Worm (Caenorhabditis elegans) whole organism, young adult: ENCODE results near the gene F57C2.4.

Experiments
- B0035.1 ChIP-seq: sonication (generic microtip); optimal IDR thresholded peaks from 2 replicates; lab custom pipeline; 2016; ENCODE audit warnings: missing genetic modification characterization, mild to moderate bottlenecking, missing compliant biosample characterization, missing genotype, missing genetic modification reagents
- C17E4.6 ChIP-seq: fragments of 200-800 bp; sonication (Bioruptor generic); IDR thresholded peaks from 2 replicates; pipeline ENCODE4 v1.3.6; 2022; ENCODE audit warnings: missing genetic modification reagents, missing genetic modification characterization, missing compliant biosample characterization
- F10E7.11 ChIP-seq: sonication (generic microtip); optimal IDR thresholded peaks from 2 replicates; lab custom pipeline; 2017; ENCODE audit warnings: mild to moderate bottlenecking, missing genetic modification characterization, moderate library complexity, missing compliant biosample characterization
- F57C9.4 ChIP-seq: sonication (generic microtip); optimal IDR thresholded peaks from 2 replicates; lab custom pipeline; 2017; ENCODE audit warnings: mild to moderate bottlenecking, missing genetic modification characterization, missing compliant biosample characterization
- Y53F4B.3 ChIP-seq: fragments of 200-800 bp; sonication (Bioruptor generic); IDR thresholded peaks from 2 replicates; pipeline ENCODE4 v1.3.6; 2022; ENCODE audit warnings: missing genetic modification reagents, missing genetic modification characterization, missing compliant biosample characterization
- Y79H2A.3 ChIP-seq: fragments of 200-800 bp; sonication (Bioruptor generic); conservative IDR thresholded peaks from 2 replicates; pipeline ENCODE4 v1.3.6; 2022; ENCODE audit warnings: missing genetic modification reagents, missing genetic modification characterization, missing compliant biosample characterization
- ZK185.1 ChIP-seq: sonication (generic microtip); optimal IDR thresholded peaks from 2 replicates; lab custom pipeline; 2016; ENCODE audit warnings: mild to moderate bottlenecking, missing genetic modification characterization, missing compliant biosample characterization; ENCODE audit not compliant: poor library complexity, severe bottlenecking
- aptf-3 ChIP-seq: fragments of 200-800 bp; sonication (Bioruptor generic); IDR thresholded peaks from 2 replicates; pipeline ENCODE4 v1.3.6; 2022; ENCODE audit warnings: missing genetic modification characterization, missing compliant biosample characterization
- attf-5 ChIP-seq: fragments of 200-800 bp; sonication (Bioruptor generic); optimal IDR thresholded peaks from 2 replicates; lab custom pipeline; 2018; ENCODE audit warnings: mild to moderate bottlenecking, missing genetic modification characterization, missing compliant biosample characterization
- attf-6 ChIP-seq: fragments of 200-800 bp; sonication (Bioruptor generic); IDR thresholded peaks from 2 replicates; pipeline ENCODE4 v1.3.6; 2022; ENCODE audit warnings: missing genetic modification reagents, missing genetic modification characterization, missing compliant biosample characterization
- ccch-3 ChIP-seq: fragments of 200-800 bp; sonication (Bioruptor generic); optimal IDR thresholded peaks from 2 replicates; lab custom pipeline; 2018; ENCODE audit warnings: mild to moderate bottlenecking, missing genetic modification characterization, missing compliant biosample characterization
- cebp-1 ChIP-seq, 2 experiments: fragments of 200-800 bp in 1 of 2; sonication (Bioruptor generic) in 1 of 2; sonication (generic microtip) in 1 of 2; IDR thresholded peaks in 1 of 2; optimal IDR thresholded peaks in 1 of 2; 2 replicates each; pipeline versions ENCODE4 v1.3.6 to Lab custom; 2017 to 2022; ENCODE audit warnings: missing compliant biosample characterization in 2 of 2, missing genetic modification characterization in 2 of 2, mild to moderate bottlenecking in 1 of 2, missing genetic modification reagents in 1 of 2, moderate library complexity in 1 of 2
- ceh-40 ChIP-seq: fragments of 200-800 bp; sonication (Bioruptor generic); IDR thresholded peaks from 2 replicates; pipeline ENCODE4 v1.3.6; 2022; ENCODE audit warnings: missing genetic modification characterization, missing compliant biosample characterization
- ceh-91 ChIP-seq: fragments of 200-800 bp; sonication (Bioruptor generic); IDR thresholded peaks from 2 replicates; pipeline ENCODE4 v1.3.6; 2022; ENCODE audit warnings: missing genetic modification reagents, missing genetic modification characterization, missing compliant biosample characterization
- dpl-1 ChIP-seq: fragments of 150-350 bp; optimal IDR thresholded peaks from 2 replicates; lab custom pipeline; 2014; ENCODE audit warnings: missing biosample characterization, missing genetic modification reagents, missing genetic modification characterization
- egl-18 ChIP-seq: fragments of 200-800 bp; sonication (Bioruptor generic); IDR thresholded peaks from 2 replicates; pipeline ENCODE4 v1.3.6; 2022; ENCODE audit warnings: missing genetic modification reagents, missing genetic modification characterization, missing compliant biosample characterization
- ekl-4 ChIP-seq: fragments of 200-800 bp; sonication (Bioruptor generic); IDR thresholded peaks from 2 replicates; pipeline ENCODE4 v1.3.6; 2022; ENCODE audit warnings: missing genetic modification reagents, missing genetic modification characterization, missing compliant biosample characterization
- gei-17 ChIP-seq: fragments of 200-800 bp; sonication (Bioruptor generic); optimal IDR thresholded peaks from 2 replicates; lab custom pipeline; 2018; ENCODE audit warnings: mild to moderate bottlenecking, missing genetic modification characterization, missing compliant biosample characterization
- him-1 ChIP-seq: sonication (generic microtip); optimal IDR thresholded peaks from 2 replicates; lab custom pipeline; 2016; ENCODE audit warnings: missing genotype, missing genetic modification reagents, missing genetic modification characterization, missing compliant biosample characterization
- hmg-1.2 ChIP-seq: fragments of 200-800 bp; sonication (Bioruptor generic); IDR thresholded peaks from 2 replicates; pipeline ENCODE4 v1.3.6; 2022; ENCODE audit warnings: missing genetic modification reagents, missing genetic modification characterization, missing compliant biosample characterization
- hmg-20 ChIP-seq: fragments of 200-800 bp; sonication (Bioruptor generic); IDR thresholded peaks from 2 replicates; pipeline ENCODE4 v1.3.6; 2022; ENCODE audit warnings: missing genetic modification reagents, missing genetic modification characterization, missing compliant biosample characterization
- hrde-1 ChIP-seq: sonication (generic microtip); optimal IDR thresholded peaks from 2 replicates; lab custom pipeline; 2016; ENCODE audit warnings: missing genetic modification characterization, mild to moderate bottlenecking, missing compliant biosample characterization, moderate library complexity, missing genotype, missing genetic modification reagents, borderline replicate concordance
- hsf-1 ChIP-seq: fragments of 200-800 bp; sonication (Bioruptor generic); IDR thresholded peaks from 2 replicates; pipeline ENCODE4 v1.3.6; 2022; ENCODE audit warnings: missing genetic modification reagents, missing genetic modification characterization, missing compliant biosample characterization
- lag-1 ChIP-seq: fragments of 200-800 bp; sonication (Bioruptor generic); IDR thresholded peaks from 2 replicates; pipeline ENCODE4 v1.3.6; 2022; ENCODE audit warnings: missing genetic modification reagents, missing genetic modification characterization, missing compliant biosample characterization
- let-607 ChIP-seq, 2 experiments: fragments of 200-800 bp in 1 of 2; sonication (Bioruptor generic) in 1 of 2; sonication (generic microtip) in 1 of 2; optimal IDR thresholded peaks; 2 replicates each; lab custom pipeline; 2016 to 2018; ENCODE audit warnings: mild to moderate bottlenecking in 2 of 2, missing compliant biosample characterization in 2 of 2, missing genetic modification characterization in 2 of 2, moderate library complexity in 2 of 2, missing genotype in 1 of 2
- lin-26 ChIP-seq: fragments of 200-800 bp; sonication (Bioruptor generic); IDR thresholded peaks from 2 replicates; pipeline ENCODE4 v1.3.6; 2022; ENCODE audit warnings: missing genetic modification reagents, missing genetic modification characterization, missing compliant biosample characterization
- lin-35 ChIP-seq, 3 experiments: fragments of 150-350 bp in 2 of 3; sonication (generic microtip) in 1 of 3; optimal IDR thresholded peaks; 2 replicates each; lab custom pipeline; 2014 to 2018; ENCODE audit warnings: missing biosample characterization in 3 of 3, missing genetic modification characterization in 3 of 3, missing genetic modification reagents in 3 of 3
- lin-40 ChIP-seq: sonication (generic microtip); optimal IDR thresholded peaks from 2 replicates; lab custom pipeline; 2016; ENCODE audit warnings: missing genetic modification characterization, mild to moderate bottlenecking, missing compliant biosample characterization, missing genotype, missing genetic modification reagents
- lsy-27 ChIP-seq: sonication (generic microtip); optimal IDR thresholded peaks from 2 replicates; lab custom pipeline; 2017; ENCODE audit warnings: missing genetic modification characterization, mild to moderate bottlenecking, missing compliant biosample characterization, antibody characterized with exemption, missing genotype, borderline replicate concordance; ENCODE audit not compliant: insufficient read depth
- madf-3 ChIP-seq: fragments of 200-800 bp; sonication (Bioruptor generic); IDR thresholded peaks from 2 replicates; pipeline ENCODE4 v1.3.6; 2022; ENCODE audit warnings: missing genetic modification reagents, missing genetic modification characterization, missing compliant biosample characterization
- madf-8 ChIP-seq: fragments of 200-800 bp; sonication (Bioruptor generic); conservative IDR thresholded peaks from 2 replicates; pipeline ENCODE4 v1.3.6; 2022; ENCODE audit warnings: missing genetic modification reagents, missing genetic modification characterization, missing compliant biosample characterization
- mcd-1 ChIP-seq: fragments of 200-800 bp; sonication (Bioruptor generic); IDR thresholded peaks from 2 replicates; pipeline ENCODE4 v1.3.6; 2022; ENCODE audit warnings: missing genetic modification reagents, missing genetic modification characterization, missing compliant biosample characterization
- mxl-1 ChIP-seq: sonication (generic microtip); optimal IDR thresholded peaks from 2 replicates; lab custom pipeline; 2016; ENCODE audit warnings: missing genetic modification characterization, missing compliant biosample characterization
- nfya-1 ChIP-seq: sonication (generic microtip); optimal IDR thresholded peaks from 2 replicates; lab custom pipeline; 2017; ENCODE audit warnings: antibody characterized with exemption, missing compliant biosample characterization, missing genetic modification characterization, borderline replicate concordance; ENCODE audit not compliant: insufficient read depth
- nfya-2 ChIP-seq: fragments of 200-800 bp; sonication (Bioruptor generic); IDR thresholded peaks from 2 replicates; pipeline ENCODE4 v1.3.6; 2022; ENCODE audit warnings: missing genetic modification reagents, missing genetic modification characterization, missing compliant biosample characterization
- nfyb-1 ChIP-seq: fragments of 200-800 bp; sonication (Bioruptor generic); IDR thresholded peaks from 2 replicates; pipeline ENCODE4 v1.3.6; 2022; ENCODE audit warnings: missing genetic modification reagents, missing genetic modification characterization, missing compliant biosample characterization
- rcor-1 ChIP-seq: fragments of 200-800 bp; sonication (Bioruptor generic); IDR thresholded peaks from 2 replicates; pipeline ENCODE4 v1.3.6; 2022; ENCODE audit warnings: missing genetic modification reagents, missing genetic modification characterization, missing compliant biosample characterization
- rec-8 ChIP-seq, 2 experiments: sonication (generic microtip); optimal IDR thresholded peaks; 2 replicates each; lab custom pipeline; 2016; ENCODE audit warnings: mild to moderate bottlenecking in 2 of 2, missing genetic modification characterization in 2 of 2, missing genetic modification reagents in 2 of 2, missing genotype in 2 of 2, missing biosample characterization in 1 of 2, missing compliant biosample characterization in 1 of 2, moderate library complexity in 1 of 2
- sea-2 ChIP-seq: fragments of 200-800 bp; sonication (Bioruptor generic); IDR thresholded peaks from 2 replicates; pipeline ENCODE4 v1.3.6; 2022; ENCODE audit warnings: missing genetic modification characterization, missing compliant biosample characterization
- snpc-4 ChIP-seq, 5 experiments: fragments of 150-350 bp in 1 of 5; sonication (generic microtip) in 4 of 5; optimal IDR thresholded peaks; 2 replicates each; lab custom pipeline; 2014 to 2018; ENCODE audit warnings: missing genetic modification characterization in 5 of 5, missing biosample characterization in 3 of 5, antibody characterized with exemption in 2 of 5, mild to moderate bottlenecking in 2 of 5, missing compliant biosample characterization in 2 of 5, missing genotype in 2 of 5, moderate library complexity in 2 of 5, missing genetic modification reagents in 1 of 5
- tbx-9 ChIP-seq: sonication (generic microtip); optimal IDR thresholded peaks from 2 replicates; lab custom pipeline; 2016; ENCODE audit warnings: borderline replicate concordance, missing genetic modification characterization, inconsistent platforms, missing compliant biosample characterization
- unc-130 ChIP-seq: sonication (generic microtip); optimal IDR thresholded peaks from 2 replicates; lab custom pipeline; 2016; ENCODE audit warnings: missing genetic modification reagents, missing genetic modification characterization, missing compliant biosample characterization
- xnd-1 ChIP-seq: sonication (generic microtip); optimal IDR thresholded peaks from 2 replicates; lab custom pipeline; 2016; ENCODE audit warnings: missing genotype, missing genetic modification reagents, missing genetic modification characterization, missing compliant biosample characterization
- zfh-2 ChIP-seq: fragments of 200-800 bp; sonication (Bioruptor generic); conservative IDR thresholded peaks from 2 replicates; pipeline ENCODE4 v1.3.6; 2022; ENCODE audit warnings: missing genetic modification reagents, missing genetic modification characterization, missing compliant biosample characterization
- ztf-25 ChIP-seq: fragments of 200-800 bp; sonication (Bioruptor generic); IDR thresholded peaks from 2 replicates; pipeline ENCODE4 v1.3.6; 2022; ENCODE audit warnings: missing genetic modification reagents, missing genetic modification characterization, missing compliant biosample characterization
- ztf-3 ChIP-seq: fragments of 200-800 bp; sonication (Bioruptor generic); optimal IDR thresholded peaks from 2 replicates; lab custom pipeline; 2018; ENCODE audit warnings: mild to moderate bottlenecking, missing genetic modification characterization, missing compliant biosample characterization

Gene F57C2.4

DNA sequence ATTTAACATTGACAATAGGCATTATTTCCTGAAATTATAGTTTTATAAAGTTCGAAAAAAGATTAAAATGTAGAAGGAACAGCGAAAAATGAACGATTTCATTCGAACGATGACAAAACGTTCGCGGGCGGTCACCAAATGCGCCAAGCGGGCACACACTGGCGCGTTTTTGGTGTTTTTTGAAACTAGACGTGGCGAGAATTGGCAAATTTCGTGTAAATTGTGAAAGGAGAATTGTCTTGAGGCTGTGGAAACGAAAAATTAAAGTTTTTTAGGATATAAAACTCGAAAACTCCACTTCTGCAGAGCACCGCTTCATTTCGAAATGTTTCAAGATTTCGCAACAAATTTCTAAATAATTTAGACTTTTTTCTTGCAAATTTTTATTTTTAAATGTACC is 36.5 kb upstream of the F57C2.4 start, which contains the start of gene usp-14 (continued):
- no peak for TF ChIP-seq F57C9.4 (tag; lab: Kevin White, UChicago)
- TF ChIP-seq attf-6: no peak
- TF ChIP-seq lin-40 (tag; lab: Kevin White, UChicago): peak; percentile 56
- TF ChIP-seq lin-26 (GFP tag; lab: Robert Waterston, UW): no peak
- no peak for TF ChIP-seq lsy-27 (tag; lab: Kevin White, UChicago)
- TF ChIP-seq nfyb-1: peak; percentile 66
- no peak; the same call in 1 of the 2 replicates for TF ChIP-seq madf-8 (GFP tag; lab: Robert Waterston, UW)
- TF ChIP-seq rcor-1 (GFP tag; lab: Robert Waterston, UW): no peak
- TF ChIP-seq snpc-4 (GFP tag; optimal IDR thresholded peaks at IDR 0.05; lab: Kevin White, UChicago): no peak
- peak in 3 of 4 experiments; percentile 5 to 44 (median 16) for TF ChIP-seq snpc-4 (tag; optimal IDR thresholded peaks at IDR 0.05; lab: Kevin White, UChicago)
- no peak for TF ChIP-seq F10E7.11 (tag; lab: Kevin White, UChicago)
- TF ChIP-seq lin-35 (GFP tag; optimal IDR thresholded peaks at IDR 0.05; lab: Kevin White, UChicago): peak in 1 of 3 experiments; percentile 81
- peak; percentile 53 for TF ChIP-seq dpl-1 (GFP tag; lab: Kevin White, UChicago)
- no peak for TF ChIP-seq Y79H2A.3
- TF ChIP-seq let-607 (tag; optimal IDR thresholded peaks at IDR 0.05; lab: Kevin White, UChicago): peak in 1 of 2 experiments; percentile 29
- TF ChIP-seq zfh-2 (GFP tag; lab: Robert Waterston, UW): no peak
- TF ChIP-seq ceh-91 (GFP tag; lab: Robert Waterston, UW): peak; percentile 13; the same call in 1 of the 2 replicates
- no peak for TF ChIP-seq ccch-3 (GFP tag; lab: Kevin White, UChicago)
- no peak for TF ChIP-seq nfya-2
- TF ChIP-seq B0035.1: no peak
- peak; percentile 4 for TF ChIP-seq xnd-1
- 0 out of 2 replicates have a peak, but pooled peaks have one; percentile 33 for TF ChIP-seq madf-3 (GFP tag; lab: Robert Waterston, UW)
- no peak for TF ChIP-seq sea-2 (GFP tag; lab: Robert Waterston, UW)
- TF ChIP-seq unc-130 (GFP tag; lab: Kevin White, UChicago): no peak
- no peak for TF ChIP-seq tbx-9 (tag; lab: Kevin White, UChicago)
- no peak for TF ChIP-seq hmg-20 (GFP tag; lab: Robert Waterston, UW)
- no peak for TF ChIP-seq ztf-25 (GFP tag; lab: Robert Waterston, UW)
- no peak for TF ChIP-seq hsf-1 (GFP tag; lab: Robert Waterston, UW)
- TF ChIP-seq C17E4.6 (GFP tag; lab: Robert Waterston, UW): no peak
- TF ChIP-seq mcd-1 (GFP tag; lab: Robert Waterston, UW): peak; percentile 78
- TF ChIP-seq mxl-1 (tag; lab: Kevin White, UChicago): no peak
- TF ChIP-seq ztf-3 (GFP tag; lab: Kevin White, UChicago): no peak
- TF ChIP-seq ceh-40: no peak
- TF ChIP-seq hrde-1 (tag; lab: Kevin White, UChicago): no peak
- no peak for TF ChIP-seq nfya-1 (tag; lab: Kevin White, UChicago)
- TF ChIP-seq him-1 (tag; lab: Kevin White, UChicago): no peak
- TF ChIP-seq Y53F4B.3 (GFP tag; lab: Robert Waterston, UW): no peak
- peak; percentile 74 for TF ChIP-seq attf-5
- peak; percentile 54 for TF ChIP-seq cebp-1 (GFP tag; IDR thresholded peaks at IDR 0.05; lab: Robert Waterston, UW)
- TF ChIP-seq cebp-1 (tag; optimal IDR thresholded peaks at IDR 0.05; lab: Kevin White, UChicago): peak; percentile 94
- peak; percentile 45 for TF ChIP-seq hmg-1.2 (GFP tag; lab: Robert Waterston, UW)
- TF ChIP-seq rec-8 (tag; optimal IDR thresholded peaks at IDR 0.05; lab: Kevin White, UChicago): no peak
- TF ChIP-seq gei-17 (GFP tag; lab: Kevin White, UChicago): no peak
- TF ChIP-seq lag-1 (GFP tag; lab: Robert Waterston, UW): no peak
- TF ChIP-seq ekl-4 (GFP tag; lab: Robert Waterston, UW): no peak
- no peak for TF ChIP-seq ZK185.1
- TF ChIP-seq egl-18 (GFP tag; lab: Robert Waterston, UW): no peak
- no peak for TF ChIP-seq aptf-3 (GFP tag; lab: Robert Waterston, UW)
